Worm (Caenorhabditis elegans) whole organism, L1 larva: ENCODE data around the gene ges-1.

ENCODE experiments used
- egl-27 ChIP-seq, 2 experiments: fragments of 150-350 bp in 1 of 2; sonication (generic microtip); optimal IDR thresholded peaks; 3 replicates each; lab custom pipeline; 2017 to 2018; ENCODE audit warnings: missing biosample characterization in 2 of 2, missing genetic modification characterization in 2 of 2, missing genetic modification reagents in 2 of 2
- mef-2 ChIP-seq: fragments of 150-350 bp; optimal IDR thresholded peaks from 2 replicates; lab custom pipeline; 2014; ENCODE audit warnings: missing biosample characterization, missing genetic modification characterization
- nhr-12 ChIP-seq: sonication (generic microtip); optimal IDR thresholded peaks from 2 replicates; lab custom pipeline; 2017; ENCODE audit warnings: missing biosample characterization, missing genetic modification characterization
- nhr-76 ChIP-seq: sonication (generic microtip); optimal IDR thresholded peaks from 2 replicates; lab custom pipeline; 2017; ENCODE audit warnings: missing biosample characterization, missing genetic modification characterization
- pag-3 ChIP-seq: sonication (generic microtip); optimal IDR thresholded peaks from 2 replicates; lab custom pipeline; 2017; ENCODE audit warnings: missing genetic modification characterization, mild to moderate bottlenecking, missing compliant biosample characterization, antibody characterized with exemption, borderline replicate concordance; ENCODE audit not compliant: insufficient read depth
- rnt-1 ChIP-seq: sonication (generic microtip); optimal IDR thresholded peaks from 2 replicates; lab custom pipeline; 2016; ENCODE audit warnings: mild to moderate bottlenecking, missing genetic modification characterization, moderate library complexity, missing compliant biosample characterization
- tbx-2 ChIP-seq: sonication (generic microtip); optimal IDR thresholded peaks from 2 replicates; lab custom pipeline; 2016; ENCODE audit warnings: missing genetic modification characterization, missing compliant biosample characterization
- ztf-11 ChIP-seq, 2 experiments: sonication (generic microtip); optimal IDR thresholded peaks; 2 replicates each; lab custom pipeline; 2016 to 2017; ENCODE audit warnings: missing genetic modification characterization in 2 of 2, missing biosample characterization in 1 of 2, missing compliant biosample characterization in 1 of 2

DNA sequence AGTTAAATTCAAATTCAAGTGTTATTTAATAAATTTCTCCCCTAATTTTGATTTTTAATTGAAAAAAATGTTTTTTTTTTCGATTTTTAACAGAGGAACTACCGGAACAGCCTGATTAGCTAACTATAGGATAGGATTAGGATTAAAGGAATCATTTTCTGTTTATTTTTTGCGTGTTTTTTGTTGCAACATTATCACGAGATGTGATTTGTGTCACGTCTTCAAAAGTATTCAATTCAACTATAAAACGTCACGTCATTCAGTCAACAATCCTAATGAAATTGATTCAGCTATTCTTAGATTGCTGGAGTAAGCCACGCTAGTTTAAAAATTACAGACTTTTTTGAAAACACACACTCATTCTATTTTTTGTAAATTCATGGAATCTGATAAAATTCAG is 21.2 kb downstream of the ges-1 start:
- TF ChIP-seq nhr-76 (tag; lab: Kevin White, UChicago) (no peak), pag-3 (tag; lab: Kevin White, UChicago) (no peak), mef-2 (tag; lab: Kevin White, UChicago) (no peak), tbx-2 (tag; lab: Kevin White, UChicago) (no peak), nhr-12 (tag; lab: Kevin White, UChicago) (no peak), rnt-1 (tag; lab: Kevin White, UChicago) (no peak), ztf-11 (tag; optimal IDR thresholded peaks at IDR 0.05; lab: Kevin White, UChicago) (no peak), egl-27 (tag; optimal IDR thresholded peaks at IDR 0.05; lab: Kevin White, UChicago) (no peak)
